Worm (Caenorhabditis elegans): Measurements from ENCODE around the gene F17E9.5.
"Not testable (repeated sequence)": the region's sequence is repeated elsewhere in the genome, so short reads cannot be mapped to it uniquely, and the experiment has no call there.

F17E9.5 gene

DNA sequence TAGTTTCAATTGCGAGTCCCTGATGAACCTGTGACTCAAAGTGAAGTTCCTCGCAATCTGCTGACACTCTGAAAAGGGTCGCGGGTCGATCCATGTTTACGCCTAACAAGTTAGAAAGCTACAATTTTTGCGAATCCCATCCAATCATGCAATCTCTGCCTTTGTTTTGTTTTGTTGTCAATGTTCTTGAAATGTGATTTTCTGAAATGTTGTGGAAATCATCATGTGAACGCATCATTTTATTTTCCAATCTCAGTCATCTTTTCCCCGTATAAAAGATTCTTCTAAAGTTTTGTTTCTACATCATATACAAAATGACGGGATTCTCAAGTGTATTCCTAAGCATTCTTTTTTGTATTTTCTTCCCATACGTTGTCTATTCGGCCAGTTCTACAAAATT is 2.5 kb downstream of the F17E9.5 start, which contains the start of gene F17E9.4:
TSS of gene F17E9.4 (plus strand) at position 301 of the 400 bp plus-strand sequence.
- no peak for TF ChIP-seq T26A5.8 (tag; optimal IDR thresholded peaks at IDR 0.05)
- no peak for TF ChIP-seq snpc-3.4 (tag; optimal IDR thresholded peaks at IDR 0.05)
- TF ChIP-seq Y79H2A.3 (GFP tag; conservative IDR thresholded peaks at IDR 0.05) = no peak
- no peak for TF ChIP-seq K12H6.12 (tag; optimal IDR thresholded peaks at IDR 0.05)
- no peak for TF ChIP-seq fkh-3 (tag; optimal IDR thresholded peaks at IDR 0.05)
- TF ChIP-seq nfya-2 (GFP tag; IDR thresholded peaks at IDR 0.05) = no peak
- no peak for TF ChIP-seq hlh-12 (tag; optimal IDR thresholded peaks at IDR 0.05)
- no peak for TF ChIP-seq nfya-1 (tag; optimal IDR thresholded peaks at IDR 0.05; ENCODE audit: borderline replicate concordance, insufficient read depth)
- no peak for TF ChIP-seq dpff-1 (tag; optimal IDR thresholded peaks at IDR 0.05)
- TF ChIP-seq ceh-79 (tag; optimal IDR thresholded peaks at IDR 0.05) = no peak
- TF ChIP-seq ztf-6 (GFP tag; IDR thresholded peaks at IDR 0.05) = no peak
- TF ChIP-seq die-1 (tag; optimal IDR thresholded peaks at IDR 0.05) = no peak
- no peak for TF ChIP-seq B0336.3 (GFP tag; IDR thresholded peaks at IDR 0.05)
- TF ChIP-seq dox-1 (GFP tag; IDR thresholded peaks at IDR 0.05) = no peak
- no peak for TF ChIP-seq atf-7 (tag; optimal IDR thresholded peaks at IDR 0.05)
- TF ChIP-seq dpl-1 (GFP tag; optimal IDR thresholded peaks at IDR 0.05) = no peak
- no peak for TF ChIP-seq nhr-27 (tag; optimal IDR thresholded peaks at IDR 0.05)

DNA sequence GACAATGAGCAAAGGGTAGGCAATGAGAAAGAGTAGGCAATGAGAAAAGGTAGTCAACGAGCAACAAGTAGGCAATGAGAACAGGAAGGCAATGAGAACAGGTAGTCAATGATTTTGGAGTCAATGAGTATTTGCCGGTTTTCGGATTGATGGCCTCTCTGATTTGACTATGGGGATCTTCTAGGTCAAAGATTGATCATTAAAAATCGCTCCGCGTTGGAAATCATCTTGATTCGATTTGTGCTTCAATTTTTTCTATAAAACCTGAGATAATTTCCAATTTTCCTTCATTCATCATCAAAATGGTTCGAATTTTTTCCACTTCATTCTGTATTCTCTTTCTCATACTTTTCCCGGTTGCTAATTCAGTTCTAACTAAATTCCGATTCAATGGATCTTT is 6.4 kb downstream of the F17E9.5 start, which contains the start of gene F17E9.16:
TSS of gene F17E9.16 (plus strand) at position 301 of the 400 bp plus-strand sequence.
- not testable (repeated sequence) for TF ChIP-seq C06A6.2 (GFP tag; conservative IDR thresholded peaks at IDR 0.05); sdz-38 (tag; optimal IDR thresholded peaks at IDR 0.05); K11D2.4 (GFP tag; IDR thresholded peaks at IDR 0.05)

DNA sequence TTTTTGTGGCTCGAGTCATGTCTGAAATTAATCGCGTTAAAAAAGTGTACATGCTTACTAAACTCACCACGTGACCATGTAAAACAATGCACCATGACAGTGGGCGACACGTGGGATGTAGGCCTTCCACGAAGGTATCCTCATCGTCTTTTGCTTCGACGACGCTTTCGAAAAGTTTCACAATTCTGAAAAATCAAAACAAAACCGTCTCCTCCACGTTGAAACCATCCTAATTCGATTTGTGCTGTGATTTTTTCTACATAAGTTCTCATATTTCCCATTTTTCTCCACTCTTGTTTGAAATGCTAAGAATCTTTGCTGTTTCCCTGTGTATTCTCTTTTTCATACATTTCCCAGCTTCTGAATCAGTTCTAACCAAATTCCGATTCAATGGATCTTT is 9.0 kb downstream of the F17E9.5 start, which contains the start of gene F17E9.3:
TSS of gene F17E9.3 (plus strand) at position 301 of the 400 bp plus-strand sequence.
- TF ChIP-seq tbx-9 (tag; optimal IDR thresholded peaks at IDR 0.05; ENCODE audit: borderline replicate concordance) (no peak), atf-7 (tag; optimal IDR thresholded peaks at IDR 0.05) (no peak), C17E4.6 (GFP tag; IDR thresholded peaks at IDR 0.05) (no peak), K12H6.12 (tag; optimal IDR thresholded peaks at IDR 0.05) (no peak), fkh-3 (tag; optimal IDR thresholded peaks at IDR 0.05) (no peak), hlh-12 (tag; optimal IDR thresholded peaks at IDR 0.05) (no peak)

DNA sequence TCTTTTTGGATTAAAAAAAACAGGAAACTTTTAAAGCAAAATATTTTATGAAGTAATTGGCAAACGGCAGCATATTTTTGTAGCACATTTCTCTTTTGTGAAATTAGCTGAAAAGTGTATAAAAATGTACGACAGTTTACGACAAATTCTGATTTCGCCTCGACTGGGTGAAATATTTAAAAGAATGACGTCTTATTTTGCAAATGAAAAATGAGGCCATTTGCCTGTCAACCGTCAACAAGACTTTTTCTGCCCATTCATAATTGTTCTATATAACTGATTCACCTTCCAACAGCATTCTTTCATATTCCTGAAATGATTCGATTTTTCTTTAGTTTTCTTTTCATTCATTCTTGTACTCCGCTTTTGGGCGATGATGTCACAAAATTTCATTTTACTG is 10.0 kb downstream of the F17E9.5 start, which contains the start of the genes F17E9.2 and col-116:
TSS of gene F17E9.2 (plus strand) at position 301 of the 400 bp plus-strand sequence.
TSS of gene col-116 (plus strand) at position 315 of the 400 bp plus-strand sequence.
- TF ChIP-seq madf-10 (tag; optimal IDR thresholded peaks at IDR 0.05) = no peak
- TF ChIP-seq madf-6 (GFP tag; IDR thresholded peaks at IDR 0.05) = no peak
- no peak for TF ChIP-seq repo-1 (tag; optimal IDR thresholded peaks at IDR 0.05)
- TF ChIP-seq F57A8.1 (GFP tag; optimal IDR thresholded peaks at IDR 0.05) = no peak
- TF ChIP-seq F23B12.7 (tag; optimal IDR thresholded peaks at IDR 0.05; ENCODE audit: insufficient read depth) = no peak
- TF ChIP-seq lin-26 (GFP tag; IDR thresholded peaks at IDR 0.05) = no peak
- TF ChIP-seq unc-62 (GFP tag; optimal IDR thresholded peaks at IDR 0.05) = no peak

DNA sequence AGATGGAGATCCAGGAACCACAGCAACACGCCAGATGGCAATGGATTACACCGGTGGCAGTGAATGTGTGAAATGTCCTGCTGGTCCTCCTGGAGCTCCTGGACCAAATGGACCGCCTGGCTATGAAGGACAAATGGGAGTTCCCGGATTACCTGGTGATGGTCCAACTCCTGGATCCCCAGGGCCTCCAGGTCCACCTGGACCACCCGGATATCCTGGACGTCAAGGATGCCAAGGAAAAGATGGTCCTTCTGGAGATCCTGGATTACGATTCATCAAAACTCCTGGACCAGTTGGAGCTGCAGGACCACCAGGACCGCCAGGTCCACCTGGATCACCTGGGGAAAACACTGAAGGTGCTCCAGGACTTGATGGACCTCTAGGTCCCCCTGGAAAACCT is 11.7 kb downstream of the F17E9.5 start:
- TF ChIP-seq zfh-2 (GFP tag; conservative IDR thresholded peaks at IDR 0.05) (peak; percentile 84), F33H1.4 (GFP tag; IDR thresholded peaks at IDR 0.05) (no peak)

DNA sequence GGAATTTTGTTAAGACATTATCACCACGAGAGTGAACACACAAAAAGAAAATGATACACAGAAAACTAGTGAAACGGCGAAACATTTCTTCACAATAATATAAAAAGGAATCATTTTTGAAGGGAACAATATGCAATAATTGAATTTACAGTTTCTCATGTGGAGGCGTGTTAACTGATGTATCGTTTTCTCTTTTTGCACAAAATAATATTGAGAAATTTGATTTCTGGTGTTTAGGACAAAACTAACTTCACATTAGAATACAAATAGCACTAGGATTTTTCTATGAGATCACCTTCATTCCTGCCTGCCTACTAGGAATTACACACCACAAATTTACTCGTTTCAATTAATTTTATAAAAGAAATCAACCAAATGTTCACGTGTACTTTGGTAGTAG is 12.9 kb downstream of the F17E9.5 start, which contains the start of gene D2096.13:
TSS of gene D2096.13 (minus strand) at position 101 of the 400 bp plus-strand sequence.
- TF ChIP-seq repo-1 (tag; optimal IDR thresholded peaks at IDR 0.05) = no peak
- no peak for TF ChIP-seq attf-5 (GFP tag; optimal IDR thresholded peaks at IDR 0.05)
- no peak for TF ChIP-seq bed-1 (GFP tag; IDR thresholded peaks at IDR 0.05)
- TF ChIP-seq C06A6.2 (GFP tag; conservative IDR thresholded peaks at IDR 0.05) = no peak
